Worm (Caenorhabditis elegans) whole organism, L4 larva: ENCODE data around the gene F31A3.5.
"Not testable (repeated sequence)": the region's sequence is repeated elsewhere in the genome, so short reads cannot be mapped to it uniquely, and the experiment has no call there.

Experiments
- R02D3.7 ChIP-seq: fragments of 150-350 bp; sonication (generic microtip); optimal IDR thresholded peaks from 3 replicates; lab custom pipeline; 2014; ENCODE audit warnings: missing biosample characterization, missing genetic modification characterization
- Y105C5A.15 ChIP-seq: fragments of 200-800 bp; sonication (Bioruptor generic); IDR thresholded peaks from 2 replicates; pipeline ENCODE4 v1.3.6; 2022; ENCODE audit warnings: missing genetic modification characterization, missing compliant biosample characterization
- ces-1 ChIP-seq: fragments of 150-350 bp; sonication (generic microtip); optimal IDR thresholded peaks from 4 replicates; lab custom pipeline; 2014; ENCODE audit warnings: missing biosample characterization, missing genetic modification reagents, missing genetic modification characterization
- daf-12 ChIP-seq: fragments of 150-350 bp; optimal IDR thresholded peaks from 2 replicates; lab custom pipeline; 2014; ENCODE audit warnings: missing biosample characterization, missing genetic modification reagents, missing genetic modification characterization
- lsy-2 ChIP-seq, 2 experiments: fragments of 150-350 bp in 1 of 2; sonication (generic microtip) in 1 of 2; optimal IDR thresholded peaks; 2 replicates each; lab custom pipeline; 2014 to 2017; ENCODE audit warnings: missing biosample characterization in 2 of 2, missing genetic modification characterization in 2 of 2
- nhr-25 ChIP-seq: sonication (generic microtip); optimal IDR thresholded peaks from 2 replicates; lab custom pipeline; 2017; ENCODE audit warnings: missing genetic modification characterization, mild to moderate bottlenecking, missing compliant biosample characterization, antibody characterized with exemption, moderate library complexity, borderline replicate concordance; ENCODE audit not compliant: insufficient read depth
- snpc-1.2 ChIP-seq: fragments of 200-800 bp; sonication (Bioruptor generic); IDR thresholded peaks from 2 replicates; pipeline ENCODE4 v1.3.6; 2022; ENCODE audit warnings: missing genetic modification reagents, missing genetic modification characterization, missing compliant biosample characterization
- unc-62 ChIP-seq, 3 experiments: fragments of 150-350 bp in 1 of 3; sonication (generic microtip); optimal IDR thresholded peaks in 2 of 3; peaks in 1 of 3; 1 replicate in 1 of 3; 2 replicates in 2 of 3; lab custom pipeline; 2014 to 2017; ENCODE audit warnings: missing biosample characterization in 3 of 3, missing genetic modification characterization in 3 of 3, missing genetic modification reagents in 3 of 3, missing genotype in 1 of 3
- zag-1 ChIP-seq: fragments of 150-350 bp; optimal IDR thresholded peaks from 2 replicates; lab custom pipeline; 2014; ENCODE audit warnings: missing biosample characterization, missing genetic modification characterization

ce11 chrX:17579011-17579410, 15.6 kb upstream of the F31A3.5 start, which contains the start of gene F39B3.3:
- TF ChIP-seq lsy-2 (tag; optimal IDR thresholded peaks at IDR 0.05; lab: Kevin White, UChicago); nhr-25; Y105C5A.15 (GFP tag; lab: Robert Waterston, UW); ces-1; daf-12 (tag; lab: Kevin White, UChicago); snpc-1.2 (GFP tag; lab: Robert Waterston, UW); R02D3.7; unc-62 (GFP tag; optimal IDR thresholded peaks at IDR 0.05 in 1 of 2; lab: Kevin White, UChicago); unc-62 (tag; optimal IDR thresholded peaks at IDR 0.05; lab: Kevin White, UChicago); zag-1: not testable (repeated sequence)
